Worm (Caenorhabditis elegans): Measurements from ENCODE around the gene F54E2.5.

DNA sequence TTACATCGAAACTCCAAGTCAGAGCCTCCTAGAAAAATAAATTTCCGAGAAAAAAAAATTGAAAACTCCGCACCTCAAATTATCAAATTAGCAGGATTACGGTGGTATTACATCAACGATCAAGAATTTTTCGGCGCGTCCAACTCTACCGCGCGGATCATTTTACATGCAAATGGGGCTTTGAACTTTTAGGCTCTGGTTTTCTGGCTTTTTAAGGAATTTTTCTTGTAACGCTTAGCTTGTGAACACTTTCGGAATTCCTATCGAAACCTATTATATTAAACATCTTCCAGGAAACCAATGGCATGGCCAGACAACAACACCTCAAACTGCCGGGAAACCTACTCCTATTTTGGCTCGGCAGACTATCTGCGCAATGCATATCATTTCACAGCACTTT lies 44.3 kb downstream of the F54E2.5 start, which contains the start of gene srh-56:
- TF ChIP-seq lsy-2 (tag; optimal IDR thresholded peaks at IDR 0.05), result no peak
- TF ChIP-seq ztf-11 (tag; optimal IDR thresholded peaks at IDR 0.05), result no peak
- no peak for TF ChIP-seq nhr-237 (tag; optimal IDR thresholded peaks at IDR 0.05)
- TF ChIP-seq pha-4 (tag; optimal IDR thresholded peaks at IDR 0.05), result no peak
- no peak for TF ChIP-seq unc-62 (GFP tag; optimal IDR thresholded peaks at IDR 0.05)
- no peak for TF ChIP-seq ham-2 (GFP tag; optimal IDR thresholded peaks at IDR 0.05)
- no peak for TF ChIP-seq M03D4.4 (tag; optimal IDR thresholded peaks at IDR 0.05)
- TF ChIP-seq hlh-1 (tag; optimal IDR thresholded peaks at IDR 0.05), result no peak
- no peak for TF ChIP-seq ceh-83 (GFP tag; optimal IDR thresholded peaks at IDR 0.05)
- TF ChIP-seq blmp-1 (tag; optimal IDR thresholded peaks at IDR 0.05), result no peak
